Worm (Caenorhabditis elegans) whole organism, L4 larva: Measurements from ENCODE around the gene eri-9.

Source experiments
- F44E2.7 ChIP-seq: fragments of 200-800 bp; sonication (Bioruptor generic); IDR thresholded peaks from 2 replicates; pipeline ENCODE4 v2.1.2; 2022; ENCODE audit warnings: missing genetic modification characterization, missing compliant biosample characterization
- R02D3.7 ChIP-seq: fragments of 150-350 bp; sonication (generic microtip); optimal IDR thresholded peaks from 3 replicates; lab custom pipeline; 2014; ENCODE audit warnings: missing biosample characterization, missing genetic modification characterization
- T20F7.1 ChIP-seq: fragments of 200-800 bp; sonication (Bioruptor generic); optimal IDR thresholded peaks from 2 replicates; lab custom pipeline; 2018; ENCODE audit warnings: mild to moderate bottlenecking, missing genetic modification characterization, missing compliant biosample characterization
- T26A8.4 ChIP-seq: fragments of 200-800 bp; sonication (Bioruptor generic); IDR thresholded peaks from 2 replicates; pipeline ENCODE4 v1.3.6; 2022; ENCODE audit warnings: missing genetic modification characterization, missing compliant biosample characterization
- ceh-82 ChIP-seq: sonication (generic microtip); optimal IDR thresholded peaks from 2 replicates; lab custom pipeline; 2017; ENCODE audit warnings: missing biosample characterization, missing genetic modification characterization
- ces-1 ChIP-seq: fragments of 150-350 bp; sonication (generic microtip); optimal IDR thresholded peaks from 4 replicates; lab custom pipeline; 2014; ENCODE audit warnings: missing biosample characterization, missing genetic modification reagents, missing genetic modification characterization
- egl-27 ChIP-seq: sonication (generic microtip); optimal IDR thresholded peaks from 3 replicates; lab custom pipeline; 2017; ENCODE audit warnings: missing biosample characterization, missing genetic modification reagents, missing genetic modification characterization
- fkh-10 ChIP-seq: fragments of 150-350 bp; optimal IDR thresholded peaks from 2 replicates; lab custom pipeline; 2014; ENCODE audit warnings: missing biosample characterization, missing genetic modification reagents, missing genetic modification characterization
- hlh-30 ChIP-seq: sonication (generic microtip); optimal IDR thresholded peaks from 2 replicates; lab custom pipeline; 2017; ENCODE audit warnings: antibody characterized with exemption, mild to moderate bottlenecking, missing genetic modification characterization, missing compliant biosample characterization; ENCODE audit not compliant: insufficient read depth
- lsy-2 ChIP-seq, 2 experiments: fragments of 150-350 bp in 1 of 2; sonication (generic microtip) in 1 of 2; optimal IDR thresholded peaks; 2 replicates each; lab custom pipeline; 2014 to 2017; ENCODE audit warnings: missing biosample characterization in 2 of 2, missing genetic modification characterization in 2 of 2
- nhr-11 ChIP-seq: fragments of 150-350 bp; optimal IDR thresholded peaks from 2 replicates; lab custom pipeline; 2014; ENCODE audit warnings: missing biosample characterization, missing genetic modification characterization
- nhr-237 ChIP-seq: sonication (generic microtip); optimal IDR thresholded peaks from 2 replicates; lab custom pipeline; 2017; ENCODE audit warnings: missing biosample characterization, missing genetic modification characterization
- unc-62 ChIP-seq, 3 experiments: fragments of 150-350 bp in 1 of 3; sonication (generic microtip); optimal IDR thresholded peaks in 2 of 3; peaks in 1 of 3; 1 replicate in 1 of 3; 2 replicates in 2 of 3; lab custom pipeline; 2014 to 2017; ENCODE audit warnings: missing biosample characterization in 3 of 3, missing genetic modification characterization in 3 of 3, missing genetic modification reagents in 3 of 3, missing genotype in 1 of 3

DNA sequence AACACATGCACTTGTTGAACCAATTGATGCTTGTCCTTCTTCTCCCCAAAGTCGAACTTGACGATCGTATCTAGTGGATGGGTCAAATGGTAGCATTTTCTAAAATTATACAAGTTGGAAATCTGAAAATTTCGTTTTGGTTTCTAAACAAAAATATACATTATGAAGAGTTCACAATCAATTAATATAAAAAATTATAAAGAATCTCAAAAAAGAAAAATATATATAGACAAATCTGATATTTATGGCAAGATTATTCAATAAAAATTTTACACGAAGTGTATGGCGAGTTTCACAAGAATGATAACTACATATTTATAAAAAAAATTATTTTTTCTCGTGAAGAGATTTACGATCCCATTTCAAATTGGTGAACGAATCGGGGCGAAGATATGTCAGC, 12.0 kb upstream of the eri-9 start, which contains the start of gene ula-1:
- TF ChIP-seq hlh-30 (tag; lab: Kevin White, UChicago) (no peak), egl-27 (tag; lab: Kevin White, UChicago) (no peak), T20F7.1 (no peak), F44E2.7 (GFP tag; lab: Robert Waterston, UW) (no peak), fkh-10 (GFP tag; lab: Kevin White, UChicago) (no peak), nhr-237 (tag; lab: Kevin White, UChicago) (no peak), ceh-82 (no peak), nhr-11 (tag; lab: Kevin White, UChicago) (no peak), T26A8.4 (GFP tag; lab: Robert Waterston, UW) (no peak), lsy-2 (tag; optimal IDR thresholded peaks at IDR 0.05; lab: Kevin White, UChicago) (no peak), R02D3.7 (tag; lab: Kevin White, UChicago) (no peak), ces-1 (GFP tag; lab: Kevin White, UChicago) (no peak), unc-62 (GFP tag; optimal IDR thresholded peaks at IDR 0.05 in 1 of 2; lab: Kevin White, UChicago) (no peak), unc-62 (tag; optimal IDR thresholded peaks at IDR 0.05; lab: Kevin White, UChicago) (no peak)
